Worm (Caenorhabditis elegans) whole organism, L2 larva: ENCODE results near the gene bgnt-1.4.

Experiments
- C34F6.9 ChIP-seq: fragments of 150-350 bp; optimal IDR thresholded peaks from 2 replicates; lab custom pipeline; 2014; ENCODE audit warnings: missing biosample characterization, missing genetic modification characterization
- F13H6.1 ChIP-seq: sonication (generic microtip); optimal IDR thresholded peaks from 2 replicates; lab custom pipeline; 2016; ENCODE audit warnings: missing genetic modification characterization, missing compliant biosample characterization
- R02D3.7 ChIP-seq: fragments of 150-350 bp; optimal IDR thresholded peaks from 2 replicates; lab custom pipeline; 2014; ENCODE audit warnings: missing biosample characterization, missing genetic modification characterization
- Y55F3AM.14 ChIP-seq: fragments of 200-800 bp; sonication (Bioruptor generic); optimal IDR thresholded peaks from 2 replicates; lab custom pipeline; 2018; ENCODE audit warnings: mild to moderate bottlenecking, missing genetic modification characterization, missing compliant biosample characterization
- ZK546.5 ChIP-seq: sonication (generic microtip); optimal IDR thresholded peaks from 2 replicates; lab custom pipeline; 2017; ENCODE audit warnings: missing biosample characterization, missing genetic modification characterization
- alr-1 ChIP-seq: fragments of 150-350 bp; optimal IDR thresholded peaks from 2 replicates; lab custom pipeline; 2014; ENCODE audit warnings: missing biosample characterization, missing genetic modification characterization
- aly-2 ChIP-seq: fragments of 150-350 bp; optimal IDR thresholded peaks from 2 replicates; lab custom pipeline; 2014; ENCODE audit warnings: missing biosample characterization, missing genetic modification characterization
- ama-1 ChIP-seq: fragments of 150-350 bp; optimal IDR thresholded peaks from 2 replicates; lab custom pipeline; 2018; ENCODE audit warnings: inconsistent platforms
- blmp-1 ChIP-seq: sonication (generic microtip); optimal IDR thresholded peaks from 2 replicates; lab custom pipeline; 2017; ENCODE audit warnings: missing genetic modification characterization, mild to moderate bottlenecking, missing compliant biosample characterization, antibody characterized with exemption, moderate library complexity; ENCODE audit not compliant: insufficient read depth
- ceh-16 ChIP-seq: fragments of 150-350 bp; optimal IDR thresholded peaks from 2 replicates; lab custom pipeline; 2014; ENCODE audit warnings: missing biosample characterization, missing genetic modification characterization
- ceh-82 ChIP-seq: fragments of 150-350 bp; optimal IDR thresholded peaks from 2 replicates; lab custom pipeline; 2014; ENCODE audit warnings: missing biosample characterization, missing genetic modification characterization
- crh-2 ChIP-seq: sonication (generic microtip); optimal IDR thresholded peaks from 2 replicates; lab custom pipeline; 2017; ENCODE audit warnings: missing biosample characterization, missing genetic modification characterization
- dmd-4 ChIP-seq: sonication (generic microtip); optimal IDR thresholded peaks from 2 replicates; lab custom pipeline; 2017; ENCODE audit warnings: missing biosample characterization, missing genetic modification characterization
- egl-27 ChIP-seq: sonication (generic microtip); optimal IDR thresholded peaks from 3 replicates; lab custom pipeline; 2017; ENCODE audit warnings: missing biosample characterization, missing genetic modification reagents, missing genetic modification characterization
- elt-1 ChIP-seq: fragments of 150-350 bp; optimal IDR thresholded peaks from 2 replicates; lab custom pipeline; 2014; ENCODE audit warnings: missing biosample characterization, missing genetic modification characterization
- elt-3 ChIP-seq: sonication (generic microtip); optimal IDR thresholded peaks from 2 replicates; lab custom pipeline; 2017; ENCODE audit warnings: missing biosample characterization, missing genetic modification characterization
- fos-1 ChIP-seq: fragments of 150-350 bp; optimal IDR thresholded peaks from 2 replicates; lab custom pipeline; 2014; ENCODE audit warnings: missing biosample characterization, missing genetic modification characterization
- gmeb-1 ChIP-seq: fragments of 150-350 bp; optimal IDR thresholded peaks from 2 replicates; lab custom pipeline; 2014; ENCODE audit warnings: missing biosample characterization, missing genetic modification characterization
- lin-11 ChIP-seq: fragments of 150-350 bp; sonication (generic microtip); optimal IDR thresholded peaks from 2 replicates; lab custom pipeline; 2014; ENCODE audit warnings: missing biosample characterization, missing genetic modification characterization, inconsistent platforms, mixed read lengths
- lin-13 ChIP-seq: fragments of 150-350 bp; optimal IDR thresholded peaks from 2 replicates; lab custom pipeline; 2014; ENCODE audit warnings: missing biosample characterization, missing genetic modification reagents, missing genetic modification characterization
- lin-39 ChIP-seq: fragments of 150-350 bp; optimal IDR thresholded peaks from 2 replicates; lab custom pipeline; 2014; ENCODE audit warnings: missing biosample characterization, missing genetic modification reagents, missing genetic modification characterization
- lsy-2 ChIP-seq, 2 experiments: fragments of 150-350 bp in 1 of 2; sonication (generic microtip) in 1 of 2; optimal IDR thresholded peaks; 2 replicates each; lab custom pipeline; 2014 to 2017; ENCODE audit warnings: missing biosample characterization in 2 of 2, missing genetic modification characterization in 2 of 2
- mab-5 ChIP-seq: fragments of 150-350 bp; optimal IDR thresholded peaks from 2 replicates; lab custom pipeline; 2014; ENCODE audit warnings: missing biosample characterization, missing genetic modification characterization
- mbf-1 ChIP-seq: sonication (generic microtip); optimal IDR thresholded peaks from 2 replicates; lab custom pipeline; 2017; ENCODE audit warnings: missing biosample characterization, missing genetic modification characterization
- mdl-1 ChIP-seq, 2 experiments: fragments of 150-350 bp in 1 of 2; sonication (generic microtip) in 1 of 2; optimal IDR thresholded peaks; 2 replicates each; lab custom pipeline; 2017; ENCODE audit warnings: missing biosample characterization in 2 of 2, missing genetic modification characterization in 2 of 2
- nhr-10 ChIP-seq: sonication (generic microtip); optimal IDR thresholded peaks from 2 replicates; lab custom pipeline; 2017; ENCODE audit warnings: missing biosample characterization, missing genetic modification characterization
- nhr-11 ChIP-seq: fragments of 150-350 bp; optimal IDR thresholded peaks from 2 replicates; lab custom pipeline; 2014; ENCODE audit warnings: missing biosample characterization, missing genetic modification characterization
- nhr-12 ChIP-seq: fragments of 150-350 bp; optimal IDR thresholded peaks from 2 replicates; lab custom pipeline; 2014; ENCODE audit warnings: missing biosample characterization, missing genetic modification characterization
- nhr-129 ChIP-seq: fragments of 150-350 bp; optimal IDR thresholded peaks from 2 replicates; lab custom pipeline; 2014; ENCODE audit warnings: missing biosample characterization, missing genetic modification characterization
- nhr-21 ChIP-seq: fragments of 150-350 bp; optimal IDR thresholded peaks from 2 replicates; lab custom pipeline; 2014; ENCODE audit warnings: missing biosample characterization, missing genetic modification characterization
- nhr-23 ChIP-seq: fragments of 150-350 bp; optimal IDR thresholded peaks from 2 replicates; lab custom pipeline; 2014; ENCODE audit warnings: missing biosample characterization, missing genetic modification reagents, missing genetic modification characterization
- nhr-237 ChIP-seq: fragments of 150-350 bp; optimal IDR thresholded peaks from 2 replicates; lab custom pipeline; 2014; ENCODE audit warnings: missing biosample characterization, missing genetic modification characterization
- nhr-25 ChIP-seq: fragments of 150-350 bp; sonication (generic microtip); optimal IDR thresholded peaks from 3 replicates; lab custom pipeline; 2014; ENCODE audit warnings: missing biosample characterization, missing genetic modification characterization
- nhr-6 ChIP-seq: fragments of 150-350 bp; optimal IDR thresholded peaks from 2 replicates; lab custom pipeline; 2014; ENCODE audit warnings: missing biosample characterization, missing genetic modification characterization
- nhr-77 ChIP-seq: fragments of 150-350 bp; optimal IDR thresholded peaks from 2 replicates; lab custom pipeline; 2014; ENCODE audit warnings: missing biosample characterization, missing genetic modification characterization
- peb-1 ChIP-seq: fragments of 150-350 bp; optimal IDR thresholded peaks from 2 replicates; lab custom pipeline; 2014; ENCODE audit warnings: missing biosample characterization, missing genetic modification characterization
- sem-4 ChIP-seq: fragments of 150-350 bp; optimal IDR thresholded peaks from 2 replicates; lab custom pipeline; 2014; ENCODE audit warnings: missing biosample characterization, missing genetic modification reagents, missing genetic modification characterization
- skn-1 ChIP-seq: sonication (generic microtip); optimal IDR thresholded peaks from 2 replicates; lab custom pipeline; 2017; ENCODE audit warnings: missing biosample characterization, missing genetic modification characterization
- sma-3 ChIP-seq: sonication (generic microtip); optimal IDR thresholded peaks from 2 replicates; lab custom pipeline; 2016; ENCODE audit warnings: missing genetic modification reagents, missing genetic modification characterization, missing compliant biosample characterization
- sma-9 ChIP-seq, 2 experiments: fragments of 150-350 bp in 1 of 2; sonication (generic microtip) in 1 of 2; optimal IDR thresholded peaks; 2 replicates each; lab custom pipeline; 2014 to 2016; ENCODE audit warnings: missing genetic modification characterization in 2 of 2, mild to moderate bottlenecking in 1 of 2, missing biosample characterization in 1 of 2, missing compliant biosample characterization in 1 of 2, missing genetic modification reagents in 1 of 2, moderate library complexity in 1 of 2
- snpc-4 ChIP-seq: fragments of 150-350 bp; optimal IDR thresholded peaks from 2 replicates; lab custom pipeline; 2014; ENCODE audit warnings: missing biosample characterization, missing genetic modification characterization
- unc-39 ChIP-seq: fragments of 150-350 bp; optimal IDR thresholded peaks from 2 replicates; lab custom pipeline; 2014; ENCODE audit warnings: missing biosample characterization, missing genetic modification characterization
- unc-55 ChIP-seq: fragments of 150-350 bp; sonication (generic microtip); optimal IDR thresholded peaks from 3 replicates; lab custom pipeline; 2014; ENCODE audit warnings: missing biosample characterization, missing genetic modification reagents, missing genetic modification characterization
- unc-62 ChIP-seq: fragments of 150-350 bp; optimal IDR thresholded peaks from 2 replicates; lab custom pipeline; 2014; ENCODE audit warnings: missing biosample characterization, missing genetic modification reagents, missing genetic modification characterization
- zag-1 ChIP-seq: fragments of 150-350 bp; optimal IDR thresholded peaks from 2 replicates; lab custom pipeline; 2014; ENCODE audit warnings: missing biosample characterization, missing genetic modification characterization
- ztf-1 ChIP-seq: fragments of 200-800 bp; sonication (Bioruptor generic); conservative IDR thresholded peaks from 2 replicates; pipeline ENCODE4 v1.3.6; 2022; ENCODE audit warnings: missing genetic modification characterization, missing compliant biosample characterization
- ztf-11 ChIP-seq: sonication (generic microtip); optimal IDR thresholded peaks from 2 replicates; lab custom pipeline; 2017; ENCODE audit warnings: missing biosample characterization, missing genetic modification characterization
- ztf-4 ChIP-seq: fragments of 150-350 bp; optimal IDR thresholded peaks from 2 replicates; lab custom pipeline; 2014; ENCODE audit warnings: missing biosample characterization, missing genetic modification characterization

The bgnt-1.4 gene

ce11 chrV:4730075-4730474 is 30.7 kb upstream of the bgnt-1.4 start, which contains the start of gene tig-2:
Gene tig-2, minus strand, starts transcription at chrV:4730161.
- TF ChIP-seq Y55F3AM.14 (GFP tag; lab: Kevin White, UChicago) (peak; percentile 59), sem-4 (tag; lab: Kevin White, UChicago) (no peak), zag-1 (tag; lab: Kevin White, UChicago) (no peak), mab-5 (tag; lab: Kevin White, UChicago) (no peak), lin-13 (GFP tag; lab: Kevin White, UChicago) (peak; percentile 1), lin-39 (tag; lab: Kevin White, UChicago) (no peak), unc-39 (tag; lab: Kevin White, UChicago) (no peak), fos-1 (no peak), ztf-1 (no peak), nhr-77 (no peak), nhr-10 (tag; lab: Kevin White, UChicago) (no peak), unc-55 (no peak), unc-62 (no peak), nhr-21 (no peak), nhr-25 (no peak), lin-11 (tag; lab: Kevin White, UChicago) (no peak), nhr-237 (tag; lab: Kevin White, UChicago) (no peak), ceh-16 (no peak), skn-1 (tag; lab: Kevin White, UChicago) (no peak), gmeb-1 (no peak), crh-2 (tag; lab: Kevin White, UChicago) (peak; percentile 2), sma-9 (GFP tag; optimal IDR thresholded peaks at IDR 0.05; lab: Kevin White, UChicago) (no peak), sma-9 (tag; optimal IDR thresholded peaks at IDR 0.05; lab: Kevin White, UChicago) (no peak), nhr-11 (tag; lab: Kevin White, UChicago) (no peak), nhr-129 (peak; percentile 54), nhr-12 (no peak), peb-1 (tag; lab: Kevin White, UChicago) (no peak), snpc-4 (tag; lab: Kevin White, UChicago) (no peak), egl-27 (no peak), mbf-1 (tag; lab: Kevin White, UChicago) (no peak), blmp-1 (tag; lab: Kevin White, UChicago) (no peak), sma-3 (GFP tag; lab: Kevin White, UChicago) (no peak), ama-1 (lab: Kevin White, UChicago) (no peak), dmd-4 (tag; lab: Kevin White, UChicago) (no peak), alr-1 (tag; lab: Kevin White, UChicago) (no peak), elt-3 (tag; lab: Kevin White, UChicago) (no peak), C34F6.9 (tag; lab: Kevin White, UChicago) (peak; percentile 29), ztf-4 (tag; lab: Kevin White, UChicago) (no peak), ztf-11 (tag; lab: Kevin White, UChicago) (no peak), elt-1 (no peak), ZK546.5 (tag; lab: Kevin White, UChicago) (no peak), ceh-82 (tag; lab: Kevin White, UChicago) (no peak), aly-2 (tag; lab: Kevin White, UChicago) (no peak), F13H6.1 (tag; lab: Kevin White, UChicago) (peak; percentile 58), nhr-23 (no peak), nhr-6 (tag; lab: Kevin White, UChicago) (no peak), lsy-2 (tag; optimal IDR thresholded peaks at IDR 0.05; lab: Kevin White, UChicago) (peak in 1 of 2 experiments; percentile 20), R02D3.7 (no peak), mdl-1 (tag; optimal IDR thresholded peaks at IDR 0.05; lab: Kevin White, UChicago) (no peak)
